Fruit fly (Drosophila melanogaster) whole organism, embryonic: ENCODE results near the gene H2.0.
A peak's percentile ranks its signal among the peaks of the same experiment; 100 is the strongest.

Experiments used
- B-H2 ChIP-seq: fragments of 200-800 bp; sonication (Bioruptor generic); optimal IDR thresholded peaks from 2 replicates; lab custom pipeline; 2018; ENCODE audit warnings: missing biosample characterization, mild to moderate bottlenecking, missing genetic modification characterization
- BEAF-32 ChIP-seq: fragments of 200-800 bp; sonication (Bioruptor generic); optimal IDR thresholded peaks from 3 replicates; lab custom pipeline; 2017; ENCODE audit warnings: missing biosample characterization, missing genetic modification characterization, mild to moderate bottlenecking, moderate library complexity, missing genetic modification reagents
- Bgb ChIP-seq: fragments of 200-800 bp; sonication (Bioruptor generic); IDR thresholded peaks from 2 replicates; pipeline ENCODE4 v1.3.6; 2022; ENCODE audit warnings: missing biosample characterization, missing genetic modification characterization; ENCODE audit not compliant: partially characterized antibody
- CG11247 ChIP-seq: fragments of 200-800 bp; sonication (Bioruptor generic); IDR thresholded peaks from 2 replicates; pipeline ENCODE4 v1.3.6; 2022; ENCODE audit warnings: missing biosample characterization, missing genetic modification characterization
- CG12104 ChIP-seq: fragments of 200-800 bp; sonication (Bioruptor generic); optimal IDR thresholded peaks from 3 replicates; lab custom pipeline; 2016; ENCODE audit warnings: missing biosample characterization, missing genetic modification characterization
- CG14050 ChIP-seq: fragments of 200-800 bp; sonication (Bioruptor generic); IDR thresholded peaks from 3 replicates; pipeline ENCODE4 v1.3.6; 2022; ENCODE audit warnings: missing biosample characterization, missing genetic modification characterization
- CG14710 ChIP-seq: fragments of 200-800 bp; sonication (Bioruptor generic); optimal IDR thresholded peaks from 3 replicates; lab custom pipeline; 2019; ENCODE audit warnings: missing biosample characterization, mild to moderate bottlenecking, missing genetic modification characterization, moderate library complexity
- CG14860 ChIP-seq: fragments of 200-800 bp; sonication (Bioruptor generic); IDR thresholded peaks from 3 replicates; pipeline ENCODE4 v1.3.6; 2022; ENCODE audit warnings: missing biosample characterization, missing genetic modification characterization; ENCODE audit not compliant: partially characterized antibody
- CG15011 ChIP-seq: fragments of 200-800 bp; sonication (Bioruptor generic); optimal IDR thresholded peaks from 3 replicates; lab custom pipeline; 2018; ENCODE audit warnings: missing biosample characterization, mild to moderate bottlenecking, missing genetic modification characterization
- CG15269 ChIP-seq: fragments of 200-800 bp; sonication (Bioruptor generic); optimal IDR thresholded peaks from 2 replicates; lab custom pipeline; 2018; ENCODE audit warnings: missing biosample characterization, mild to moderate bottlenecking, missing genetic modification characterization, moderate library complexity
- CG15601 ChIP-seq: fragments of 200-800 bp; sonication (Bioruptor generic); optimal IDR thresholded peaks from 3 replicates; lab custom pipeline; 2019; ENCODE audit warnings: missing biosample characterization, mild to moderate bottlenecking, missing genetic modification characterization, moderate library complexity
- CG16813 ChIP-seq: fragments of 200-800 bp; sonication (Bioruptor generic); IDR thresholded peaks from 3 replicates; pipeline ENCODE4 v1.3.6; 2022; ENCODE audit warnings: missing biosample characterization, missing genetic modification characterization; ENCODE audit not compliant: partially characterized antibody
- CG17802 ChIP-seq: fragments of 200-800 bp; sonication (Bioruptor generic); optimal IDR thresholded peaks from 2 replicates; lab custom pipeline; 2018; ENCODE audit warnings: missing biosample characterization, mild to moderate bottlenecking, missing genetic modification characterization, moderate library complexity
- CG18619 ChIP-seq: fragments of 200-800 bp; sonication (Bioruptor generic); optimal IDR thresholded peaks from 3 replicates; lab custom pipeline; 2017; ENCODE audit warnings: missing biosample characterization, mild to moderate bottlenecking, missing genetic modification characterization
- CG2116 ChIP-seq: fragments of 200-800 bp; sonication (Bioruptor generic); optimal IDR thresholded peaks from 3 replicates; lab custom pipeline; 2018; ENCODE audit warnings: missing biosample characterization, mild to moderate bottlenecking, missing genetic modification characterization
- CG2129 ChIP-seq: fragments of 200-800 bp; sonication (Bioruptor generic); IDR thresholded peaks from 2 replicates; pipeline ENCODE4 v1.3.6; 2022; ENCODE audit warnings: missing biosample characterization, missing genetic modification characterization; ENCODE audit not compliant: partially characterized antibody
- CG2712 ChIP-seq: fragments of 200-800 bp; optimal IDR thresholded peaks from 3 replicates; lab custom pipeline; 2019; ENCODE audit warnings: missing biosample characterization, mild to moderate bottlenecking, missing genetic modification characterization, moderate library complexity
- CG6254 ChIP-seq: fragments of 200-800 bp; sonication (Bioruptor generic); optimal IDR thresholded peaks from 3 replicates; lab custom pipeline; 2017; ENCODE audit warnings: mild to moderate bottlenecking, missing biosample characterization, missing genetic modification reagents, missing genetic modification characterization
- CG7928 ChIP-seq: fragments of 200-800 bp; sonication (Bioruptor generic); optimal IDR thresholded peaks from 2 replicates; lab custom pipeline; 2017; ENCODE audit warnings: missing biosample characterization, mild to moderate bottlenecking, missing genetic modification characterization
- CG9932 ChIP-seq: fragments of 200-800 bp; sonication (Bioruptor generic); IDR thresholded peaks from 2 replicates; pipeline ENCODE4 v1.3.6; 2022; ENCODE audit warnings: missing biosample characterization, missing genetic modification characterization
- CTCF ChIP-seq: fragments of 200-800 bp; sonication (Bioruptor generic); optimal IDR thresholded peaks from 2 replicates; lab custom pipeline; 2017; ENCODE audit warnings: missing biosample characterization, mild to moderate bottlenecking, missing genetic modification characterization, moderate library complexity
- Camta ChIP-seq: fragments of 200-800 bp; sonication (Bioruptor generic); optimal IDR thresholded peaks from 2 replicates; lab custom pipeline; 2016; ENCODE audit warnings: missing biosample characterization, missing genetic modification characterization
- CkIIα-i1 ChIP-seq: fragments of 200-800 bp; sonication (Bioruptor generic); IDR thresholded peaks from 2 replicates; pipeline ENCODE4 v1.3.6; 2022; ENCODE audit warnings: missing biosample characterization, missing genetic modification characterization
- Dp ChIP-seq: fragments of 200-800 bp; sonication (Bioruptor generic); optimal IDR thresholded peaks from 2 replicates; lab custom pipeline; 2018; ENCODE audit warnings: missing biosample characterization, mild to moderate bottlenecking, missing genetic modification characterization, moderate library complexity
- Ets65A ChIP-seq: fragments of 200-800 bp; sonication (Bioruptor generic); peaks from one replicate; lab custom pipeline; 2016; ENCODE audit warnings: missing biosample characterization, missing genetic modification characterization
- HLH4C ChIP-seq: fragments of 200-800 bp; sonication (Bioruptor generic); IDR thresholded peaks from 3 replicates; pipeline ENCODE4 v1.3.6; 2022; ENCODE audit warnings: missing biosample characterization, missing genetic modification characterization; ENCODE audit not compliant: partially characterized antibody
- Lhr ChIP-seq: fragments of 200-800 bp; sonication (Bioruptor generic); optimal IDR thresholded peaks from 3 replicates; lab custom pipeline; 2017; ENCODE audit warnings: mild to moderate bottlenecking, missing biosample characterization, missing genetic modification reagents, missing genetic modification characterization
- MESR4 ChIP-seq: fragments of 200-800 bp; sonication (Bioruptor generic); optimal IDR thresholded peaks from 2 replicates; lab custom pipeline; 2018; ENCODE audit warnings: missing biosample characterization, mild to moderate bottlenecking, missing genetic modification characterization, moderate library complexity
- Med ChIP-seq: fragments of 200-800 bp; sonication (Bioruptor generic); peaks from one replicate; lab custom pipeline; 2016; ENCODE audit warnings: missing biosample characterization, missing genetic modification characterization, mild to moderate bottlenecking, inconsistent platforms, moderate library complexity
- Myb ChIP-seq: fragments of 200-800 bp; sonication (Bioruptor generic); optimal IDR thresholded peaks from 2 replicates; lab custom pipeline; 2016; ENCODE audit warnings: missing biosample characterization, missing genetic modification characterization
- Opbp ChIP-seq: fragments of 200-800 bp; sonication (Bioruptor generic); IDR thresholded peaks from 3 replicates; pipeline ENCODE4 v1.3.6; 2022; ENCODE audit warnings: missing biosample characterization, missing genetic modification characterization; ENCODE audit not compliant: partially characterized antibody
- Sry-δ ChIP-seq: fragments of 200-800 bp; sonication (Bioruptor generic); optimal IDR thresholded peaks from 2 replicates; lab custom pipeline; 2016; ENCODE audit warnings: missing biosample characterization, missing genetic modification characterization
- amos ChIP-seq: fragments of 200-800 bp; sonication (Bioruptor generic); IDR thresholded peaks from 2 replicates; pipeline ENCODE4 v1.3.6; 2022; ENCODE audit warnings: missing biosample characterization, missing genetic modification characterization; ENCODE audit not compliant: partially characterized antibody
- chinmo ChIP-seq: fragments of 200-800 bp; sonication (Bioruptor generic); IDR thresholded peaks from 4 replicates; pipeline ENCODE4 v1.3.6; 2022; ENCODE audit warnings: missing biosample characterization, missing genetic modification characterization; ENCODE audit not compliant: partially characterized antibody
- dm ChIP-seq: fragments of 200-800 bp; sonication (Bioruptor generic); optimal IDR thresholded peaks from 3 replicates; lab custom pipeline; 2016; ENCODE audit warnings: missing biosample characterization, missing genetic modification characterization
- fd96Cb ChIP-seq: fragments of 200-800 bp; sonication (Bioruptor generic); optimal IDR thresholded peaks from 2 replicates; lab custom pipeline; 2018; ENCODE audit warnings: missing biosample characterization, mild to moderate bottlenecking, missing genetic modification characterization, moderate library complexity
- hbn ChIP-seq: fragments of 200-800 bp; sonication (Bioruptor generic); IDR thresholded peaks from 2 replicates; pipeline ENCODE4 v1.3.6; 2022; ENCODE audit warnings: missing biosample characterization, missing genetic modification characterization; ENCODE audit not compliant: partially characterized antibody
- her ChIP-seq: fragments of 200-800 bp; sonication (Bioruptor generic); optimal IDR thresholded peaks from 2 replicates; lab custom pipeline; 2016; ENCODE audit warnings: missing biosample characterization, missing genetic modification characterization
- inv ChIP-seq: fragments of 200-800 bp; sonication (Bioruptor generic); IDR thresholded peaks from 2 replicates; pipeline ENCODE4 v1.3.6; 2022; ENCODE audit warnings: missing biosample characterization, missing genetic modification characterization; ENCODE audit not compliant: partially characterized antibody
- knrl ChIP-seq: fragments of 200-800 bp; sonication (Bioruptor generic); IDR thresholded peaks from 3 replicates; pipeline ENCODE4 v1.3.6; 2022; ENCODE audit warnings: missing biosample characterization, missing genetic modification characterization; ENCODE audit not compliant: partially characterized antibody
- luna ChIP-seq: fragments of 200-800 bp; sonication (Bioruptor generic); optimal IDR thresholded peaks from 2 replicates; lab custom pipeline; 2016; ENCODE audit warnings: missing biosample characterization, missing genetic modification characterization
- pita ChIP-seq: fragments of 200-800 bp; sonication (Bioruptor generic); optimal IDR thresholded peaks from 2 replicates; lab custom pipeline; 2017; ENCODE audit warnings: missing biosample characterization, mild to moderate bottlenecking, missing genetic modification characterization
- row ChIP-seq: fragments of 200-800 bp; sonication (Bioruptor generic); IDR thresholded peaks from 3 replicates; pipeline ENCODE4 v1.3.6; 2022; ENCODE audit warnings: missing biosample characterization, missing genetic modification characterization
- ssp ChIP-seq: fragments of 200-800 bp; sonication (Bioruptor generic); IDR thresholded peaks from 2 replicates; pipeline ENCODE4 v1.3.6; 2022; ENCODE audit warnings: missing biosample characterization, missing genetic modification characterization
- stwl ChIP-seq: fragments of 200-800 bp; sonication (Bioruptor generic); optimal IDR thresholded peaks from 3 replicates; lab custom pipeline; 2018; ENCODE audit warnings: missing biosample characterization, mild to moderate bottlenecking, missing genetic modification characterization, moderate library complexity
- trem ChIP-seq: fragments of 200-800 bp; optimal IDR thresholded peaks from 3 replicates; lab custom pipeline; 2019; ENCODE audit warnings: missing biosample characterization, mild to moderate bottlenecking, missing genetic modification characterization, moderate library complexity
- unc-4 ChIP-seq: fragments of 200-800 bp; sonication (Bioruptor generic); IDR thresholded peaks from 2 replicates; pipeline ENCODE4 v1.3.6; 2022; ENCODE audit warnings: missing biosample characterization, missing genetic modification characterization; ENCODE audit not compliant: partially characterized antibody
- vnd ChIP-seq: fragments of 200-800 bp; sonication (Bioruptor generic); IDR thresholded peaks from 3 replicates; pipeline ENCODE4 v1.3.6; 2022; ENCODE audit warnings: missing biosample characterization, missing genetic modification characterization; ENCODE audit not compliant: partially characterized antibody
- zfh2 ChIP-seq: fragments of 200-800 bp; sonication (Bioruptor generic); optimal IDR thresholded peaks from 2 replicates; lab custom pipeline; 2016; ENCODE audit warnings: missing biosample characterization, missing genetic modification characterization

The H2.0 gene

DNA sequence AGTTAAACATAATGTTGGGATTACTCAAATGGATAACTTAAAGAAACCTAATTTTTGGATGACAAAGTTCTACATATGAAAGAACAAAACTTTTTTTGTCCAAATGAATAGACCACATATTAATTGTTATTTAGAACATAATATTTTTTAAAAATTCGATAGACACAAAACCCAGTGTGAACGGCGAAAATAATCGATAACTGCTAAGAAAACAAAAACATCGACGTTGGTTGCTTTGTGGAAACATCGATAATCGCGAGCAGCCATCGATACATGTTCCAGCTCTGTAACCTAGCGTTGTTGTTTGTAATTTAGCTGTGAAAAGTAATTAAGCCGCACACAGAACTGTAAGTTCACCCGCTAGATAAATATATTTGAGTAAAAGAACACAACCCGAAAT lies 31.4 kb upstream of the H2.0 start, which contains the start of gene CG9135:
Gene CG9135 (plus strand): TSS at position 226 of the 400 bp plus-strand sequence.
- TF ChIP-seq Camta (GFP tag; lab: Kevin White, UChicago) = no peak
- peak; percentile 93 for TF ChIP-seq CG2116 (GFP tag; lab: Kevin White, UChicago)
- TF ChIP-seq CG14050 (GFP tag; lab: Robert Waterston, UW) = no peak
- TF ChIP-seq BEAF-32 (GFP tag; lab: Kevin White, UChicago) = peak; percentile 96
- TF ChIP-seq unc-4 (GFP tag; lab: Robert Waterston, UW) = peak; percentile 99
- peak; percentile 32 for TF ChIP-seq MESR4 (GFP tag; lab: Kevin White, UChicago)
- TF ChIP-seq CG6254 = peak; percentile 19
- TF ChIP-seq her (GFP tag; lab: Kevin White, UChicago) = no peak
- no peak for TF ChIP-seq pita (GFP tag; lab: Kevin White, UChicago)
- TF ChIP-seq Bgb (GFP tag; lab: Robert Waterston, UW) = peak; percentile 99
- peak; percentile 36 for TF ChIP-seq CG2712 (tag; lab: Kevin White, UChicago)
- peak; percentile 98 for TF ChIP-seq inv (GFP tag; lab: Robert Waterston, UW)
- peak; percentile 98 for TF ChIP-seq hbn
- TF ChIP-seq amos (GFP tag; lab: Robert Waterston, UW) = peak; percentile 99
- TF ChIP-seq CTCF (GFP tag; lab: Kevin White, UChicago) = peak; percentile 2
- TF ChIP-seq CG14860 (GFP tag; lab: Robert Waterston, UW) = peak; percentile 99
- no peak for TF ChIP-seq CG12104 (GFP tag; lab: Kevin White, UChicago)
- peak; percentile 69; the same call in 1 of the 2 replicates for TF ChIP-seq CkIIα-i1
- TF ChIP-seq CG15269 (tag; lab: Kevin White, UChicago) = no peak
- no peak for TF ChIP-seq CG11247 (GFP tag; lab: Robert Waterston, UW)
- TF ChIP-seq CG15011 = no peak
- peak; percentile 69 for TF ChIP-seq trem (tag; lab: Kevin White, UChicago)
- peak; percentile 23 for TF ChIP-seq Med (GFP tag; lab: Kevin White, UChicago)
- peak; percentile 84 for TF ChIP-seq ssp (GFP tag; lab: Robert Waterston, UW)
- no peak for TF ChIP-seq dm (GFP tag; lab: Kevin White, UChicago)
- TF ChIP-seq chinmo (GFP tag; lab: Robert Waterston, UW) = peak; percentile 98
- peak; percentile 6 for TF ChIP-seq luna (GFP tag; lab: Kevin White, UChicago)
- TF ChIP-seq vnd (GFP tag; lab: Robert Waterston, UW) = peak; percentile 99
- TF ChIP-seq CG15601 = peak; percentile 11
- peak; percentile 99 for TF ChIP-seq CG16813
- peak; percentile 56 for TF ChIP-seq Lhr (GFP tag; lab: Kevin White, UChicago)
- TF ChIP-seq Myb (GFP tag; lab: Kevin White, UChicago) = peak; percentile 20
- peak; percentile 83 for TF ChIP-seq CG17802 (tag; lab: Kevin White, UChicago)
- TF ChIP-seq CG2129 (GFP tag; lab: Robert Waterston, UW) = peak; percentile 90
- no peak for TF ChIP-seq CG18619 (GFP tag; lab: Kevin White, UChicago)
- TF ChIP-seq Opbp (GFP tag; lab: Robert Waterston, UW) = peak; percentile 99
- no peak for TF ChIP-seq CG7928 (GFP tag; lab: Kevin White, UChicago)
- TF ChIP-seq zfh2 = no peak
- TF ChIP-seq row = peak; percentile 59
- no peak for TF ChIP-seq fd96Cb
- TF ChIP-seq B-H2 = peak; percentile 11
- peak; percentile 98 for TF ChIP-seq knrl
- peak; percentile 59; the same call in 1 of the 2 replicates for TF ChIP-seq CG9932
- peak; percentile 99 for TF ChIP-seq HLH4C
- TF ChIP-seq stwl = peak; percentile 78
- peak; percentile 70 for TF ChIP-seq Dp (GFP tag; lab: Kevin White, UChicago)
- TF ChIP-seq CG14710 (tag; lab: Kevin White, UChicago) = peak; percentile 88
- peak; percentile 53 for TF ChIP-seq Ets65A
- TF ChIP-seq Sry-δ (GFP tag; lab: Kevin White, UChicago) = peak; percentile 84
